Fruit fly (Drosophila melanogaster) whole organism, pupa: ENCODE data around the gene CG12155.

Experiments
- CG10348 ChIP-seq: fragments of 200-800 bp; sonication (Bioruptor generic); IDR thresholded peaks from 2 replicates; pipeline ENCODE4 v1.3.6; 2022; ENCODE audit warnings: missing biosample characterization, missing genetic modification characterization
- CG12605 ChIP-seq: fragments of 200-800 bp; sonication (Bioruptor generic); IDR thresholded peaks from 2 replicates; pipeline ENCODE4 v1.3.6; 2022; ENCODE audit warnings: missing biosample characterization, missing genetic modification characterization
- CG13204 ChIP-seq: fragments of 200-800 bp; sonication (Bioruptor generic); optimal IDR thresholded peaks from 2 replicates; lab custom pipeline; 2018; ENCODE audit warnings: missing biosample characterization, mild to moderate bottlenecking, missing genetic modification characterization, moderate library complexity
- CG14655 ChIP-seq: fragments of 200-800 bp; sonication (Bioruptor generic); optimal IDR thresholded peaks from 3 replicates; lab custom pipeline; 2017; ENCODE audit warnings: mild to moderate bottlenecking, missing biosample characterization, missing genetic modification reagents, missing genetic modification characterization
- CG15710 ChIP-seq: fragments of 200-800 bp; sonication (Bioruptor generic); optimal IDR thresholded peaks from 2 replicates; lab custom pipeline; 2018; ENCODE audit warnings: missing biosample characterization, mild to moderate bottlenecking, missing genetic modification characterization, moderate library complexity
- CG17806 ChIP-seq: fragments of 200-800 bp; sonication (Bioruptor generic); optimal IDR thresholded peaks from 2 replicates; lab custom pipeline; 2018; ENCODE audit warnings: missing biosample characterization, mild to moderate bottlenecking, missing genetic modification characterization, moderate library complexity
- CG34367 ChIP-seq: fragments of 200-800 bp; sonication (Bioruptor generic); optimal IDR thresholded peaks from 2 replicates; lab custom pipeline; 2018; ENCODE audit warnings: missing biosample characterization, mild to moderate bottlenecking, missing genetic modification characterization
- CG4496 ChIP-seq: fragments of 200-800 bp; sonication (Bioruptor generic); IDR thresholded peaks from 3 replicates; pipeline ENCODE4 v1.3.6; 2022; ENCODE audit warnings: missing biosample characterization, missing genetic modification characterization
- CG8301 ChIP-seq: fragments of 200-800 bp; sonication (Bioruptor generic); optimal IDR thresholded peaks from 2 replicates; lab custom pipeline; 2018; ENCODE audit warnings: missing biosample characterization, mild to moderate bottlenecking, missing genetic modification characterization
- D1 ChIP-seq: fragments of 200-800 bp; sonication (Bioruptor generic); optimal IDR thresholded peaks from 2 replicates; lab custom pipeline; 2018; ENCODE audit warnings: missing biosample characterization, mild to moderate bottlenecking, missing genetic modification characterization, moderate library complexity
- EcR ChIP-seq: fragments of 200-800 bp; sonication (Bioruptor generic); optimal IDR thresholded peaks from 3 replicates; lab custom pipeline; 2019; ENCODE audit warnings: missing biosample characterization, missing genetic modification characterization, mild to moderate bottlenecking, moderate library complexity, missing genetic modification reagents
- Pif1A ChIP-seq: fragments of 200-800 bp; sonication (Bioruptor generic); optimal IDR thresholded peaks from 3 replicates; lab custom pipeline; 2016; ENCODE audit warnings: missing biosample characterization, missing genetic modification characterization
- Snoo ChIP-seq: fragments of 200-800 bp; sonication (Bioruptor generic); optimal IDR thresholded peaks from 3 replicates; lab custom pipeline; 2017; ENCODE audit warnings: missing biosample characterization, mild to moderate bottlenecking, missing genetic modification characterization, inconsistent platforms
- fd96Ca ChIP-seq: fragments of 200-800 bp; sonication (Bioruptor generic); IDR thresholded peaks from 3 replicates; pipeline ENCODE4 v1.3.6; 2022; ENCODE audit warnings: missing biosample characterization, missing genetic modification characterization

DNA sequence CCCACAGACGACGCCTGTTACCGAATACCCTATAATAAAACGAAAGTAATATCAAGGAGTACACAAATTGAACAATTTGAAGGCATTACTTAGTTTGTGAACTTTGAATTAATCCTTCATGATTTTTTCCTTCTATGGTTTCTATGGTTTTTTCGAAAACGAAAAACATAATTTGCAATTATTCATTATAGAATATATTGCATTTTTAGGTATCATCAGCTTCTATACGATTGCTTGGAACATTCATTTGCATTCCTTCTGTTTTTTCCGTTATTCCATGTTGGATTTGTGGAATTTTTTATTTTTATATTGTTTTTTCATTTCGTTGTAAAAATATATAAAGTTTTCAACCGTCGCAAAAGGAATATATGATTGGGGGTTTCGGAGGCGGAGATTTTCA lies 13.1 kb upstream of the CG12155 start:
- TF ChIP-seq CG10348 (no peak), CG13204 (no peak), D1 (tag; lab: Kevin White, UChicago) (no peak), Pif1A (GFP tag; lab: Kevin White, UChicago) (no peak), CG34367 (tag; lab: Kevin White, UChicago) (no peak), CG15710 (tag; lab: Kevin White, UChicago) (no peak), Snoo (tag; lab: Kevin White, UChicago) (no peak), CG12605 (GFP tag; lab: Robert Waterston, UW) (no peak), EcR (GFP tag; lab: Kevin White, UChicago) (no peak), CG17806 (no peak), CG14655 (no peak), fd96Ca (no peak), CG4496 (GFP tag; lab: Robert Waterston, UW) (no peak), CG8301 (no peak)
